Worm (Caenorhabditis elegans) whole organism, young adult: ENCODE measurements around the gene sax-2.

Experiments
- B0019.2 ChIP-seq: fragments of 200-800 bp; sonication (Bioruptor generic); conservative IDR thresholded peaks from 2 replicates; pipeline ENCODE4 v1.3.6; 2022; ENCODE audit warnings: missing genetic modification reagents, missing genetic modification characterization, missing compliant biosample characterization
- F23B12.7 ChIP-seq: sonication (generic microtip); optimal IDR thresholded peaks from 2 replicates; lab custom pipeline; 2017; ENCODE audit warnings: missing genetic modification characterization, mild to moderate bottlenecking, missing compliant biosample characterization, antibody characterized with exemption, moderate library complexity; ENCODE audit not compliant: insufficient read depth
- F52B5.7 ChIP-seq: sonication (generic microtip); optimal IDR thresholded peaks from 2 replicates; lab custom pipeline; 2016; ENCODE audit warnings: mild to moderate bottlenecking, missing genetic modification characterization, missing compliant biosample characterization
- akir-1 ChIP-seq: fragments of 200-800 bp; sonication (Bioruptor generic); optimal IDR thresholded peaks from 2 replicates; lab custom pipeline; 2018; ENCODE audit warnings: mild to moderate bottlenecking, missing genetic modification characterization, moderate library complexity, missing compliant biosample characterization
- chd-7 ChIP-seq: sonication (generic microtip); optimal IDR thresholded peaks from 2 replicates; lab custom pipeline; 2016; ENCODE audit warnings: mild to moderate bottlenecking, missing genetic modification characterization, moderate library complexity, missing compliant biosample characterization
- let-526 ChIP-seq: fragments of 200-800 bp; sonication (Bioruptor generic); IDR thresholded peaks from 2 replicates; pipeline ENCODE4 v1.3.6; 2022; ENCODE audit warnings: missing genetic modification reagents, missing genetic modification characterization, missing compliant biosample characterization
- nhr-27 ChIP-seq: fragments of 200-800 bp; sonication (Bioruptor generic); optimal IDR thresholded peaks from 2 replicates; lab custom pipeline; 2018; ENCODE audit warnings: mild to moderate bottlenecking, missing genetic modification characterization, moderate library complexity, missing compliant biosample characterization
- somi-1 ChIP-seq: fragments of 200-800 bp; sonication (Bioruptor generic); optimal IDR thresholded peaks from 2 replicates; lab custom pipeline; 2018; ENCODE audit warnings: mild to moderate bottlenecking, missing genetic modification characterization, missing compliant biosample characterization

ce11 chrIII:5169699-5170098, 60.2 kb downstream of the sax-2 start, which contains the start of gene ulp-1:
- no peak for TF ChIP-seq nhr-27 (tag; lab: Kevin White, UChicago)
- no peak for TF ChIP-seq let-526 (GFP tag; lab: Robert Waterston, UW)
- TF ChIP-seq akir-1 (GFP tag; lab: Kevin White, UChicago): no peak
- no peak for TF ChIP-seq somi-1 (GFP tag; lab: Kevin White, UChicago)
- no peak for TF ChIP-seq F23B12.7 (tag; lab: Kevin White, UChicago)
- TF ChIP-seq F52B5.7 (tag; lab: Kevin White, UChicago): no peak
- TF ChIP-seq B0019.2 (GFP tag; lab: Robert Waterston, UW): no peak
- no peak for TF ChIP-seq chd-7 (tag; lab: Kevin White, UChicago)
